Worm (Caenorhabditis elegans) whole organism, L2 larva: ENCODE results near the gene fipr-15.

ENCODE experiments used
- alr-1 ChIP-seq: fragments of 150-350 bp; optimal IDR thresholded peaks from 2 replicates; lab custom pipeline; 2014; ENCODE audit warnings: missing biosample characterization, missing genetic modification characterization
- ama-1 ChIP-seq: fragments of 150-350 bp; optimal IDR thresholded peaks from 2 replicates; lab custom pipeline; 2018; ENCODE audit warnings: inconsistent platforms
- blmp-1 ChIP-seq: sonication (generic microtip); optimal IDR thresholded peaks from 2 replicates; lab custom pipeline; 2017; ENCODE audit warnings: missing genetic modification characterization, mild to moderate bottlenecking, missing compliant biosample characterization, antibody characterized with exemption, moderate library complexity; ENCODE audit not compliant: insufficient read depth
- lin-39 ChIP-seq: fragments of 150-350 bp; optimal IDR thresholded peaks from 2 replicates; lab custom pipeline; 2014; ENCODE audit warnings: missing biosample characterization, missing genetic modification reagents, missing genetic modification characterization
- nhr-11 ChIP-seq: fragments of 150-350 bp; optimal IDR thresholded peaks from 2 replicates; lab custom pipeline; 2014; ENCODE audit warnings: missing biosample characterization, missing genetic modification characterization
- nhr-12 ChIP-seq: fragments of 150-350 bp; optimal IDR thresholded peaks from 2 replicates; lab custom pipeline; 2014; ENCODE audit warnings: missing biosample characterization, missing genetic modification characterization
- unc-62 ChIP-seq: fragments of 150-350 bp; optimal IDR thresholded peaks from 2 replicates; lab custom pipeline; 2014; ENCODE audit warnings: missing biosample characterization, missing genetic modification reagents, missing genetic modification characterization
- zag-1 ChIP-seq: fragments of 150-350 bp; optimal IDR thresholded peaks from 2 replicates; lab custom pipeline; 2014; ENCODE audit warnings: missing biosample characterization, missing genetic modification characterization

DNA sequence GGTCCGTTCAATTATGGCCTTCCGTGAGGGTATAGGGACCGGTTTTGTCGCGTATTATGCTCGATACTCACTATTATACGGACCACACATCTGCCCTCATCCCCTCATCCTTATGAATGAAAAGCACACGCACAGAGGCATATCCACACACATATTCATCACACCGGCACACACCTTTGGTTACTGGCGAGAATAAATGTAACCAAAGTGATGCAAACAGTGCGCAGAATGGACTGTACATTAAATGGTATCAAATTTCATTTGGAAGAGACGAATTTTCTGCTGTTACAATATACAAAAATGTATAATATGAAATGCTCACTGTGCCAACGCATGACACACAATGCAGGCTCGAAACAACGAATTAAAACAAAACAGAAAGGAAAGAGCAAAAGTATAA lies 10.7 kb upstream of the fipr-15 start:
- TF ChIP-seq lin-39 (tag; lab: Kevin White, UChicago): no peak
- TF ChIP-seq zag-1 (tag; lab: Kevin White, UChicago): no peak
- TF ChIP-seq alr-1 (tag; lab: Kevin White, UChicago): no peak
- no peak for TF ChIP-seq nhr-11 (tag; lab: Kevin White, UChicago)
- no peak for TF ChIP-seq blmp-1 (tag; lab: Kevin White, UChicago)
- TF ChIP-seq nhr-12 (tag; lab: Kevin White, UChicago): no peak
- TF ChIP-seq ama-1 (lab: Kevin White, UChicago): no peak
- TF ChIP-seq unc-62 (GFP tag; lab: Kevin White, UChicago): no peak
